Worm (Caenorhabditis elegans) whole organism, L2 larva: ENCODE measurements around the gene Y53G8AL.4.
"Not testable (repeated sequence)": the region's sequence is repeated elsewhere in the genome, so short reads cannot be mapped to it uniquely, and the experiment has no call there.

Experiments used
- C34F6.9 ChIP-seq: fragments of 150-350 bp; optimal IDR thresholded peaks from 2 replicates; lab custom pipeline; 2014; ENCODE audit warnings: missing biosample characterization, missing genetic modification characterization
- F13H6.1 ChIP-seq: sonication (generic microtip); optimal IDR thresholded peaks from 2 replicates; lab custom pipeline; 2016; ENCODE audit warnings: missing genetic modification characterization, missing compliant biosample characterization
- Y55F3AM.14 ChIP-seq: fragments of 200-800 bp; sonication (Bioruptor generic); optimal IDR thresholded peaks from 2 replicates; lab custom pipeline; 2018; ENCODE audit warnings: mild to moderate bottlenecking, missing genetic modification characterization, missing compliant biosample characterization
- ZK546.5 ChIP-seq: sonication (generic microtip); optimal IDR thresholded peaks from 2 replicates; lab custom pipeline; 2017; ENCODE audit warnings: missing biosample characterization, missing genetic modification characterization
- alr-1 ChIP-seq: fragments of 150-350 bp; optimal IDR thresholded peaks from 2 replicates; lab custom pipeline; 2014; ENCODE audit warnings: missing biosample characterization, missing genetic modification characterization
- aly-2 ChIP-seq: fragments of 150-350 bp; optimal IDR thresholded peaks from 2 replicates; lab custom pipeline; 2014; ENCODE audit warnings: missing biosample characterization, missing genetic modification characterization
- ama-1 ChIP-seq: fragments of 150-350 bp; optimal IDR thresholded peaks from 2 replicates; lab custom pipeline; 2018; ENCODE audit warnings: inconsistent platforms
- blmp-1 ChIP-seq: sonication (generic microtip); optimal IDR thresholded peaks from 2 replicates; lab custom pipeline; 2017; ENCODE audit warnings: missing genetic modification characterization, mild to moderate bottlenecking, missing compliant biosample characterization, antibody characterized with exemption, moderate library complexity; ENCODE audit not compliant: insufficient read depth
- dmd-4 ChIP-seq: sonication (generic microtip); optimal IDR thresholded peaks from 2 replicates; lab custom pipeline; 2017; ENCODE audit warnings: missing biosample characterization, missing genetic modification characterization
- elt-1 ChIP-seq: fragments of 150-350 bp; optimal IDR thresholded peaks from 2 replicates; lab custom pipeline; 2014; ENCODE audit warnings: missing biosample characterization, missing genetic modification characterization
- elt-3 ChIP-seq: sonication (generic microtip); optimal IDR thresholded peaks from 2 replicates; lab custom pipeline; 2017; ENCODE audit warnings: missing biosample characterization, missing genetic modification characterization
- fos-1 ChIP-seq: fragments of 150-350 bp; optimal IDR thresholded peaks from 2 replicates; lab custom pipeline; 2014; ENCODE audit warnings: missing biosample characterization, missing genetic modification characterization
- gmeb-1 ChIP-seq: fragments of 150-350 bp; optimal IDR thresholded peaks from 2 replicates; lab custom pipeline; 2014; ENCODE audit warnings: missing biosample characterization, missing genetic modification characterization
- lin-11 ChIP-seq: fragments of 150-350 bp; sonication (generic microtip); optimal IDR thresholded peaks from 2 replicates; lab custom pipeline; 2014; ENCODE audit warnings: missing biosample characterization, missing genetic modification characterization, inconsistent platforms, mixed read lengths
- lin-39 ChIP-seq: fragments of 150-350 bp; optimal IDR thresholded peaks from 2 replicates; lab custom pipeline; 2014; ENCODE audit warnings: missing biosample characterization, missing genetic modification reagents, missing genetic modification characterization
- mab-5 ChIP-seq: fragments of 150-350 bp; optimal IDR thresholded peaks from 2 replicates; lab custom pipeline; 2014; ENCODE audit warnings: missing biosample characterization, missing genetic modification characterization
- mbf-1 ChIP-seq: sonication (generic microtip); optimal IDR thresholded peaks from 2 replicates; lab custom pipeline; 2017; ENCODE audit warnings: missing biosample characterization, missing genetic modification characterization
- mdl-1 ChIP-seq, 2 experiments: fragments of 150-350 bp in 1 of 2; sonication (generic microtip) in 1 of 2; optimal IDR thresholded peaks; 2 replicates each; lab custom pipeline; 2017; ENCODE audit warnings: missing biosample characterization in 2 of 2, missing genetic modification characterization in 2 of 2
- nhr-10 ChIP-seq: sonication (generic microtip); optimal IDR thresholded peaks from 2 replicates; lab custom pipeline; 2017; ENCODE audit warnings: missing biosample characterization, missing genetic modification characterization
- nhr-11 ChIP-seq: fragments of 150-350 bp; optimal IDR thresholded peaks from 2 replicates; lab custom pipeline; 2014; ENCODE audit warnings: missing biosample characterization, missing genetic modification characterization
- nhr-12 ChIP-seq: fragments of 150-350 bp; optimal IDR thresholded peaks from 2 replicates; lab custom pipeline; 2014; ENCODE audit warnings: missing biosample characterization, missing genetic modification characterization
- nhr-129 ChIP-seq: fragments of 150-350 bp; optimal IDR thresholded peaks from 2 replicates; lab custom pipeline; 2014; ENCODE audit warnings: missing biosample characterization, missing genetic modification characterization
- nhr-21 ChIP-seq: fragments of 150-350 bp; optimal IDR thresholded peaks from 2 replicates; lab custom pipeline; 2014; ENCODE audit warnings: missing biosample characterization, missing genetic modification characterization
- nhr-23 ChIP-seq: fragments of 150-350 bp; optimal IDR thresholded peaks from 2 replicates; lab custom pipeline; 2014; ENCODE audit warnings: missing biosample characterization, missing genetic modification reagents, missing genetic modification characterization
- nhr-237 ChIP-seq: fragments of 150-350 bp; optimal IDR thresholded peaks from 2 replicates; lab custom pipeline; 2014; ENCODE audit warnings: missing biosample characterization, missing genetic modification characterization
- nhr-6 ChIP-seq: fragments of 150-350 bp; optimal IDR thresholded peaks from 2 replicates; lab custom pipeline; 2014; ENCODE audit warnings: missing biosample characterization, missing genetic modification characterization
- nhr-77 ChIP-seq: fragments of 150-350 bp; optimal IDR thresholded peaks from 2 replicates; lab custom pipeline; 2014; ENCODE audit warnings: missing biosample characterization, missing genetic modification characterization
- peb-1 ChIP-seq: fragments of 150-350 bp; optimal IDR thresholded peaks from 2 replicates; lab custom pipeline; 2014; ENCODE audit warnings: missing biosample characterization, missing genetic modification characterization
- sem-4 ChIP-seq: fragments of 150-350 bp; optimal IDR thresholded peaks from 2 replicates; lab custom pipeline; 2014; ENCODE audit warnings: missing biosample characterization, missing genetic modification reagents, missing genetic modification characterization
- skn-1 ChIP-seq: sonication (generic microtip); optimal IDR thresholded peaks from 2 replicates; lab custom pipeline; 2017; ENCODE audit warnings: missing biosample characterization, missing genetic modification characterization
- sma-9 ChIP-seq, 2 experiments: fragments of 150-350 bp in 1 of 2; sonication (generic microtip) in 1 of 2; optimal IDR thresholded peaks; 2 replicates each; lab custom pipeline; 2014 to 2016; ENCODE audit warnings: missing genetic modification characterization in 2 of 2, mild to moderate bottlenecking in 1 of 2, missing biosample characterization in 1 of 2, missing compliant biosample characterization in 1 of 2, missing genetic modification reagents in 1 of 2, moderate library complexity in 1 of 2
- snpc-4 ChIP-seq: fragments of 150-350 bp; optimal IDR thresholded peaks from 2 replicates; lab custom pipeline; 2014; ENCODE audit warnings: missing biosample characterization, missing genetic modification characterization
- unc-55 ChIP-seq: fragments of 150-350 bp; sonication (generic microtip); optimal IDR thresholded peaks from 3 replicates; lab custom pipeline; 2014; ENCODE audit warnings: missing biosample characterization, missing genetic modification reagents, missing genetic modification characterization
- unc-62 ChIP-seq: fragments of 150-350 bp; optimal IDR thresholded peaks from 2 replicates; lab custom pipeline; 2014; ENCODE audit warnings: missing biosample characterization, missing genetic modification reagents, missing genetic modification characterization
- ztf-11 ChIP-seq: sonication (generic microtip); optimal IDR thresholded peaks from 2 replicates; lab custom pipeline; 2017; ENCODE audit warnings: missing biosample characterization, missing genetic modification characterization
- ztf-4 ChIP-seq: fragments of 150-350 bp; optimal IDR thresholded peaks from 2 replicates; lab custom pipeline; 2014; ENCODE audit warnings: missing biosample characterization, missing genetic modification characterization

Y53G8AL.4 gene

ce11 chrIII:3263696-3264095 is 13.2 kb upstream of the Y53G8AL.4 start:
- no peak for TF ChIP-seq nhr-12
- no peak for TF ChIP-seq ztf-4 (tag; lab: Kevin White, UChicago)
- TF ChIP-seq alr-1 (tag; lab: Kevin White, UChicago), result no peak
- TF ChIP-seq nhr-10 (tag; lab: Kevin White, UChicago), result no peak
- TF ChIP-seq ama-1 (lab: Kevin White, UChicago), result no peak
- TF ChIP-seq F13H6.1 (tag; lab: Kevin White, UChicago), result no peak
- TF ChIP-seq nhr-129, result no peak
- TF ChIP-seq sma-9 (GFP tag; optimal IDR thresholded peaks at IDR 0.05; lab: Kevin White, UChicago), result no peak
- no peak for TF ChIP-seq sma-9 (tag; optimal IDR thresholded peaks at IDR 0.05; lab: Kevin White, UChicago)
- TF ChIP-seq ztf-11, result no peak
- TF ChIP-seq nhr-237 (tag; lab: Kevin White, UChicago), result no peak
- TF ChIP-seq Y55F3AM.14 (GFP tag; lab: Kevin White, UChicago), result no peak
- TF ChIP-seq lin-11 (tag; lab: Kevin White, UChicago), result no peak
- no peak for TF ChIP-seq nhr-23 (tag; lab: Kevin White, UChicago)
- no peak for TF ChIP-seq skn-1
- no peak for TF ChIP-seq dmd-4 (tag; lab: Kevin White, UChicago)
- no peak for TF ChIP-seq nhr-11 (tag; lab: Kevin White, UChicago)
- no peak for TF ChIP-seq unc-55 (GFP tag; lab: Kevin White, UChicago)
- TF ChIP-seq fos-1 (tag; lab: Kevin White, UChicago), result no peak

DNA sequence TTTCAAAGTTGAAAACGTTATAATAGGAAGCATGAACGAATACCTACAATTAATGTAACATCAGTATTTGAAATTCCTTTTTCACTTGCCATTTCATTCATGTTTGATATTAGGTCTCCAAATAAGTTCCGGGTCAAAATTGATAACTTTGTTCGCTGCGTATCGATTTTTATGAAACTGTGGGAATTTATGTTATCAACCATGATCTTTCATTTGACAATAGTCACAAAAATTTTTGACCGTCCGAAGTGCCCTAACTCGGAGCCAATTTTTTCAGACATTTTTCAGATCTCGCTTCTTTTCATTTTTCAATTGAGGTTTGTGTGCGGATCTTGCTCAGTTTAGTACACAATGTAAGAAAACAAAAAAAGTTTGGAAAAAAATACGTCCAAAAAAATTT is 9.2 kb upstream of the Y53G8AL.4 start, which contains the start of gene Y53G8AM.6:
Gene Y53G8AM.6 (minus strand): TSS at position 101 of the 400 bp plus-strand sequence.
- not testable (repeated sequence) for TF ChIP-seq unc-55 (GFP tag; lab: Kevin White, UChicago); lin-39; ztf-4 (tag; lab: Kevin White, UChicago)

- TF ChIP-seq skn-1 (no peak), mab-5 (tag; lab: Kevin White, UChicago) (no peak), peb-1 (no peak), nhr-6 (tag; lab: Kevin White, UChicago) (no peak), nhr-237 (tag; lab: Kevin White, UChicago) (no peak), nhr-11 (tag; lab: Kevin White, UChicago) (no peak), C34F6.9 (tag; lab: Kevin White, UChicago) (no peak), unc-55 (GFP tag; lab: Kevin White, UChicago) (no peak), nhr-12 (no peak), sem-4 (no peak), lin-11 (tag; lab: Kevin White, UChicago) (no peak), blmp-1 (tag; lab: Kevin White, UChicago) (no peak), nhr-77 (tag; lab: Kevin White, UChicago) (no peak), nhr-21 (tag; lab: Kevin White, UChicago) (no peak)
Observed at ce11 chrIII:3258306-3258705, 7.9 kb upstream of the Y53G8AL.4 start, which contains the start of gene nspg-7.2. Gene nspg-7.2, minus strand, starts transcription at chrIII:3258406.

- no peak for TF ChIP-seq elt-3 (tag; lab: Kevin White, UChicago)
- no peak for TF ChIP-seq snpc-4 (tag; lab: Kevin White, UChicago)
- TF ChIP-seq unc-55 (GFP tag; lab: Kevin White, UChicago), result no peak
- no peak for TF ChIP-seq gmeb-1 (tag; lab: Kevin White, UChicago)
- no peak for TF ChIP-seq ZK546.5 (tag; lab: Kevin White, UChicago)
- TF ChIP-seq mbf-1 (tag; lab: Kevin White, UChicago), result no peak
- no peak for TF ChIP-seq ztf-4 (tag; lab: Kevin White, UChicago)
- TF ChIP-seq Y55F3AM.14 (GFP tag; lab: Kevin White, UChicago), result no peak
- no peak for TF ChIP-seq skn-1
- no peak for TF ChIP-seq mdl-1 (tag; optimal IDR thresholded peaks at IDR 0.05; lab: Kevin White, UChicago)
- no peak for TF ChIP-seq elt-1 (tag; lab: Kevin White, UChicago)
- no peak for TF ChIP-seq nhr-237 (tag; lab: Kevin White, UChicago)
- TF ChIP-seq nhr-11 (tag; lab: Kevin White, UChicago), result no peak
- TF ChIP-seq ztf-11, result no peak
- no peak for TF ChIP-seq aly-2 (tag; lab: Kevin White, UChicago)
- TF ChIP-seq unc-62, result no peak
- TF ChIP-seq alr-1 (tag; lab: Kevin White, UChicago), result no peak
- TF ChIP-seq nhr-12, result no peak
- TF ChIP-seq, all 48 proteins: peak for 0
Observed at ce11 chrIII:3255575-3255974, 5.1 kb upstream of the Y53G8AL.4 start, which contains the start of gene Y53G8AM.4. Gene Y53G8AM.4, minus strand, starts transcription at chrIII:3255675.
